Worm (Caenorhabditis elegans) whole organism, L4/young adult: ENCODE results near the gene Y40B10A.9.

Experiments used
- W03F9.2 ChIP-seq: fragments of 150-350 bp; optimal IDR thresholded peaks from 2 replicates; lab custom pipeline; 2014; ENCODE audit warnings: missing biosample characterization, missing genetic modification characterization
- dao-5 ChIP-seq: sonication (generic microtip); optimal IDR thresholded peaks from 2 replicates; lab custom pipeline; 2016; ENCODE audit warnings: missing genotype, missing genetic modification characterization, moderate library complexity, missing compliant biosample characterization
- him-1 ChIP-seq: sonication (generic microtip); optimal IDR thresholded peaks from 2 replicates; lab custom pipeline; 2016; ENCODE audit warnings: missing genotype, missing genetic modification reagents, missing genetic modification characterization, missing compliant biosample characterization

The Y40B10A.9 gene

DNA sequence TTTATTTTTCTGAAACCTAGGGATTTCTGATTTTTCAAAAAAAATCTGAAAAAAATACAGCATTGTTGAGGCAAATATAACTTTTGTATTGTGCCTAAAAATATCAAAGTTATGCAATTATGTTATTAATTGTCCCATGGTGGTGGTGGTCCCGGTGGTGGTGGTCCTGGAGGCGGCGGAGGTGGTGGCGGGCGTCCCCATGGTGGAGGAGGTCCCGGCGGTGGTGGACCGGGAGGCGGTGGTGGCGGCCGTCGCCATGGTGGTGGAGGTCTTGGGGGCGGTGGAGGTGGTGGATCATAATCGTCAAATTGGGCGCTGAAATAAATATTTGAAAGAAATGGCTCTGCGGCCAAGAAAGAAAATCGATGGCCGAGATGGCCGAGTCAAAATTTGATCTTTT, 21.9 kb downstream of the Y40B10A.9 start:
- TF ChIP-seq W03F9.2 (tag; lab: Kevin White, UChicago) (no peak), dao-5 (tag; lab: Kevin White, UChicago) (no peak), him-1 (tag; lab: Kevin White, UChicago) (no peak)

DNA sequence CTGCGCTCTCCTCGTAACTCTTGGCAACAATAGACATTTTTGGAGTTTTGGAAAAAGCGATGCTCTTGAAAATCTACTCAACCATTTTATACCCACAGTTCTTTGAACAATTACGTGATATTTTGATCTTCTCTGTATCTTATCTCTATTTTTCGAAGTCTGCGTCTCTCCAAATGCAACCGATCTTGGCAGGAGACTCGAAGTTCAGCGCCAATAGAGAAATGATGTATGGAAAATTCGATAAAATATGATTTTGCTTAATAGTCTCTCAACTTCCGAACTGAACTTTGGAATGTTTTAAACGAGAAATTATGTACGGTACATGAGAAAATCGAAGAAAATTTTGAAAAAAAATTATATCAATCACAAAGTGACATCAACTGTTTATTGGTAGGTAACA, 22.6 kb downstream of the Y40B10A.9 start, which contains the start of gene comt-4:
Gene comt-4 (minus strand): TSS at position 50 of the 400 bp plus-strand sequence.
- TF ChIP-seq W03F9.2 (tag; lab: Kevin White, UChicago): no peak
- no peak for TF ChIP-seq him-1 (tag; lab: Kevin White, UChicago)
- no peak for TF ChIP-seq dao-5 (tag; lab: Kevin White, UChicago)

DNA sequence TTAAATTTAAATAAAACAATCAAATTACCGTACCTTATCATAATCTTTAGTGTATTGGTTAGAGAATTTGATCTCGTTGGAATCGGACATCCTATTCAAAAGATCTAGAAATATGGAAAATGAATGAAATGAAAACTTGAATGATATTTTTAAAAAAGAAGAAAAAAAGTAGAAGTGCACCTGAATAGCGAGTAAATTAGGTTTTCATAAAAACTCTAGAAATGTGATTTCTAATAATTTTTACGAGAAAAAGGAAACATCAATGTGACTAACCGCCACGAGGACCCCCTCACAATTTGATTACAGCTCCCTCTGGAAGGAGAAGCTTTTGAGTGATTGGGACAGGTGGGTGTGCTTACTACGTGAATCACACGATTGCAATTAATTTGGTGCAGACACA, 26.8 kb downstream of the Y40B10A.9 start, which contains the start of gene Y40B10A.5:
Gene Y40B10A.5 (minus strand): TSS at position 101 of the 400 bp plus-strand sequence.
- no peak for TF ChIP-seq W03F9.2 (tag; lab: Kevin White, UChicago)
- TF ChIP-seq dao-5 (tag; lab: Kevin White, UChicago): no peak
- TF ChIP-seq him-1 (tag; lab: Kevin White, UChicago): no peak

DNA sequence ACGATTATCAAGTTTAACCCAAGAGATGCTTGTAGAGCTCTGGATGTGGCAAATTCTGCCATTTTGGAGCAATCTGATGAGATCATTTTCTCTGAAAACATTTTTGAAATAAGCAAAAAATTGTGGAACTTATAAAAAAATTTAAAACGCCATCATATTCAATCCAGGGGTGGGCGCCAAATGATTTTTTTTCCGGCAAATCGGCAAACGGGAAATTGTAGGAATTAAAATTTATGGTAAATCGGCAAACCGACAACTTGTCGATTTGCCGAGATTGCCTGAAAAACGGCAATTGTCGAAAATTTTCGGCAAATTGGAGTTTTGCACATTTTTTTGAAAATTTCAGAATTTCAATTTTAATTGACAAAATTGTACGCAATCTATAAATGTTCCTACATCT, 37.2 kb downstream of the Y40B10A.9 start, which contains the start of gene srab-23:
Gene srab-23 (minus strand): TSS at position 101 of the 400 bp plus-strand sequence.
- TF ChIP-seq W03F9.2 (tag; lab: Kevin White, UChicago) (no peak), him-1 (tag; lab: Kevin White, UChicago) (no peak), dao-5 (tag; lab: Kevin White, UChicago) (no peak)

DNA sequence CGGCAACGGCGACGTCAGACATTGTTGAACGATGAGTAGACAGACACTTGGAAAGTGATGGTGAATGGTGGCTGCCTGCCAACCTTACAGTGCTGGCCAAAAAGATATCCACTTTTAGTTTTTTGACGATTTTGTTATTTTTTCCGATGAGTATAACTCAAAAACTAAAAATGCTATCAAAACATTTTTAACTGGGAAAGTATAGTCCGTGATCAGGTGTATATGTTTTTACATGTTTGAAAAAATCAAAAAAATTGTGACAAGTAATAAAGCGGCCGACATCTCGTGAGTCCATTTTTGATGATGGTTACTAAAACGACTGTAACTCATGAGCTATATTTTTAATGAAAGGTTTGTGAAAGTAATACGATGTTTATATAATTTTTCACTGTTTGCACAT, 41.3 kb downstream of the Y40B10A.9 start, which contains the start of gene hil-6:
Gene hil-6 (minus strand): TSS at position 101 of the 400 bp plus-strand sequence.
- TF ChIP-seq W03F9.2 (tag; lab: Kevin White, UChicago) (no peak), him-1 (tag; lab: Kevin White, UChicago) (no peak), dao-5 (tag; lab: Kevin White, UChicago) (no peak)

DNA sequence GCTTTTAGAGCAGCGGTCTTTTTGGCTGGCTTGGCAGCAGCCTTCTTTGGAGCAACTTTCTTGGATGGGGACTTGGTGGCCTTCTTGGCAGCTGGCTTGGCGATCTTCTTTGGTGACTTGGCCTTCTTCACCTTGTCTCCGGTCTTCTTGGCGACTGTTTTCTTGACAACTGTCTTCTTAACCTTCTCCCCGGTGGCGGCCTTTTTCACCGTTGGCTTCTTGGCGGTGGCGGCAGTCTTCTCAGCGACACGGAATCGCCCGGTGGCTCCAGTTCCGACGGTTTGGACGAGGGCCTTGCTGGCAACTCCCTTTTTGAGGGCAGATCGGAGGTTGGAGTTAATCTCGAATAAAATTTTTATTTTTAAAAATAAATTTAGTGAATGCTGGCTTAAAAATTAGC, 42.0 kb downstream of the Y40B10A.9 start:
- no peak for TF ChIP-seq dao-5 (tag; lab: Kevin White, UChicago)
- no peak for TF ChIP-seq him-1 (tag; lab: Kevin White, UChicago)
- TF ChIP-seq W03F9.2 (tag; lab: Kevin White, UChicago): no peak

DNA sequence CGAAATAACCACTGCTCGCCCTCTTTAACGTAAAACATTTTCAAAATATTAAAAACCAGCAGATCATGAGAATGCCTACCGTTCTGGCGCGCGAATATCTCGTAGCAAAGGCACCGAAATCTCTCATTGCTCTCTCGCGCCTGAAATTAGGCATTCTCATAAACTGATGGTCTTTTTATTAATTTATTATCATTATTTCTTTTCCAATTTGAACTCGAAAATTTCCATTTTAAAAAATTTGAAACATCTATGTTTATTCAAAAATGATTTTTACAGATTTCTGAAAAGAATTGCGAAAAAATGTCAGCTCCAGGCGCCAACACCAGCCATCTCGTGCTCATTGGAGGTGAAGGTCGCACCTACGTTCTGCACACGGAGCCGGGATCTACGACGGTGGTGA, 42.8 kb downstream of the Y40B10A.9 start, which contains the start of gene F59A7.12:
Gene F59A7.12 (plus strand): TSS at position 301 of the 400 bp plus-strand sequence.
- TF ChIP-seq him-1 (tag; lab: Kevin White, UChicago) (no peak), dao-5 (tag; lab: Kevin White, UChicago) (no peak), W03F9.2 (tag; lab: Kevin White, UChicago) (no peak)

DNA sequence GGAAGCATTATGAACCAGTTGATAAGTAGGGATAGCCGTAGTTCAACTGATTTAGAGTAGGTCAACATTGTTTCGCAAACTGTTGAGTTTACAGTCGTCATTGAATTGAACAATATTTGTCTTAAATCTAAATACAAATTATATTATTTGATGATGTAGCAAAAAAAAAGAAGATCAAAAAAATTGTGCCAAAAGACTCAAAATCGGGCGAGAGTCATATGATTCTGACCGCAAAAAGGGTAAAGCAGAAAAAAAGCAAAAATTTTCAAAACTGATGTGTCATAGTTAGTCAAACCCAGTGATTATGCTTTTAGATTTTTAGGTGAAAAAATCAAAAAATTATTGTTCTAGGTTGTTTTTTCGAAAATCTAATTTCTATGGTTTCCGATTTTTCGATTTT, 44.9 kb downstream of the Y40B10A.9 start, which contains the start of gene srab-13:
Gene srab-13 (minus strand): TSS at position 101 of the 400 bp plus-strand sequence.
- TF ChIP-seq him-1 (tag; lab: Kevin White, UChicago) (no peak), dao-5 (tag; lab: Kevin White, UChicago) (no peak), W03F9.2 (tag; lab: Kevin White, UChicago) (no peak)

DNA sequence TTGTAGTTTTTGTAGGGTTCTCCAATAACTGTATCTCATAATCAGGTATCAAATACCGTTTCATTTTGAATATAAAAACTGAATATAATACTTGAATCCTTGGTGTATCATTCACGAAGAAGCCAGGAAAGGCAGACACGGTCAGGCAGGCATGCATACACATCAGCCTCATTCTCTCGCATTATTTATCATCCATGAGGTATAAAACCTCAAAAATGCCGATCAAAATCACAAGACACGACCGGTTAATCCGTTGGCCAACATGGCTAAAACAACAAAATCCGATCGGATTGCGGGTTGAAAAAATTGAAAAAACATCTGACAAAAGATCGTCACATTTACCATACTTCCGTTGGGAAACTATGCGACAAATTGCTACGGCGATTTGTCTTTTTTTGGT, 50.3 kb downstream of the Y40B10A.9 start, which contains the start of gene F59A7.5:
Gene F59A7.5 (plus strand): TSS at position 301 of the 400 bp plus-strand sequence.
- TF ChIP-seq W03F9.2 (tag; lab: Kevin White, UChicago) (no peak), him-1 (tag; lab: Kevin White, UChicago) (no peak), dao-5 (tag; lab: Kevin White, UChicago) (no peak)

DNA sequence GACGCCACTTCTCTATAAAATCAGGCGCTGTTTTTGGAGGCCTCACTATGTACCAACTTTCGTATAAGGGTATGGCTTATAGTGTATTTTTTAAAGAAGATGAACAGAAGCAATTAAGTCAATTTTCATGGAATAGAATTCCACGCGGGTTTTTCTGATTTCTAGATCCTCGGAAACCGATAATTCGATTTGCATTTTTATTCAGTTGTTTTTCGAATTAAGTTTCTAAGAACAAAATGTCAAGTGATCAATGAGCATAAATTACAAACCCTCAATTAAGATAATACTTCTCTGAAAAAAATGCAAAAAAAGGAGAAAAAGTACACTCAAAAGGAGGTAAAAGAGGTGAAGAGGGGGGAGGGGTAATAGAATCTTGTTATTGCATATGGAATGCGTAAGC, 51.4 kb downstream of the Y40B10A.9 start:
- TF ChIP-seq dao-5 (tag; lab: Kevin White, UChicago): no peak
- TF ChIP-seq him-1 (tag; lab: Kevin White, UChicago): no peak
- TF ChIP-seq W03F9.2 (tag; lab: Kevin White, UChicago): no peak
